Worm (Caenorhabditis elegans) whole organism, L4 larva: ENCODE data around the gene vps-15.

Experiments
- D1046.2 ChIP-seq: fragments of 200-800 bp; sonication (Bioruptor generic); IDR thresholded peaks from 2 replicates; pipeline ENCODE4 v1.3.6; 2022; ENCODE audit warnings: missing genetic modification characterization, missing compliant biosample characterization
- F10B5.3 ChIP-seq: sonication (generic microtip); optimal IDR thresholded peaks from 2 replicates; lab custom pipeline; 2016; ENCODE audit warnings: mild to moderate bottlenecking, missing genetic modification characterization, missing compliant biosample characterization
- F49E8.2 ChIP-seq: sonication (generic microtip); optimal IDR thresholded peaks from 2 replicates; lab custom pipeline; 2016; ENCODE audit warnings: missing compliant biosample characterization, mild to moderate bottlenecking, missing genetic modification characterization, borderline replicate concordance
- T20F7.1 ChIP-seq: fragments of 200-800 bp; sonication (Bioruptor generic); optimal IDR thresholded peaks from 2 replicates; lab custom pipeline; 2018; ENCODE audit warnings: mild to moderate bottlenecking, missing genetic modification characterization, missing compliant biosample characterization
- T26A8.4 ChIP-seq: fragments of 200-800 bp; sonication (Bioruptor generic); IDR thresholded peaks from 2 replicates; pipeline ENCODE4 v1.3.6; 2022; ENCODE audit warnings: missing genetic modification characterization, missing compliant biosample characterization
- ZK546.5 ChIP-seq, 2 experiments: sonication (generic microtip); optimal IDR thresholded peaks; 2 replicates each; lab custom pipeline; 2017; ENCODE audit warnings: missing biosample characterization in 2 of 2, missing genetic modification characterization in 2 of 2
- aha-1 ChIP-seq: fragments of 150-350 bp; peaks from one replicate; lab custom pipeline; 2014; ENCODE audit warnings: missing biosample characterization, missing genetic modification characterization
- arid-1 ChIP-seq: fragments of 200-800 bp; sonication (Bioruptor generic); conservative IDR thresholded peaks from 2 replicates; pipeline ENCODE4 v1.3.6; 2022; ENCODE audit warnings: missing genetic modification reagents, missing genetic modification characterization, missing compliant biosample characterization
- ceh-20 ChIP-seq: fragments of 200-800 bp; sonication (Bioruptor generic); IDR thresholded peaks from 2 replicates; pipeline ENCODE4 v1.3.6; 2022; ENCODE audit warnings: missing genetic modification reagents, missing genetic modification characterization, missing compliant biosample characterization
- ces-1 ChIP-seq: fragments of 150-350 bp; sonication (generic microtip); optimal IDR thresholded peaks from 4 replicates; lab custom pipeline; 2014; ENCODE audit warnings: missing biosample characterization, missing genetic modification reagents, missing genetic modification characterization
- dmd-6 ChIP-seq: fragments of 200-800 bp; sonication (Bioruptor generic); IDR thresholded peaks from 2 replicates; pipeline ENCODE4 v1.3.6; 2022; ENCODE audit warnings: missing genetic modification reagents, missing genetic modification characterization, missing compliant biosample characterization
- dpl-1 ChIP-seq: fragments of 150-350 bp; optimal IDR thresholded peaks from 2 replicates; lab custom pipeline; 2014; ENCODE audit warnings: missing biosample characterization, missing genetic modification reagents, missing genetic modification characterization
- duxl-1 ChIP-seq: sonication (generic microtip); optimal IDR thresholded peaks from 2 replicates; lab custom pipeline; 2016; ENCODE audit warnings: mild to moderate bottlenecking, missing genetic modification characterization, moderate library complexity, missing compliant biosample characterization; ENCODE audit not compliant: poor library complexity
- dve-1 ChIP-seq: sonication (generic microtip); optimal IDR thresholded peaks from 2 replicates; lab custom pipeline; 2017; ENCODE audit warnings: antibody characterized with exemption, mild to moderate bottlenecking, missing genetic modification characterization, missing compliant biosample characterization; ENCODE audit not compliant: insufficient read depth
- gei-8 ChIP-seq: fragments of 200-800 bp; sonication (Bioruptor generic); optimal IDR thresholded peaks from 2 replicates; lab custom pipeline; 2018; ENCODE audit warnings: mild to moderate bottlenecking, missing genetic modification characterization, missing compliant biosample characterization
- hif-1 ChIP-seq, 2 experiments: sonication (generic microtip); optimal IDR thresholded peaks; 2 replicates each; lab custom pipeline; 2016 to 2017; ENCODE audit warnings: missing compliant biosample characterization in 2 of 2, missing genetic modification characterization in 2 of 2, missing genetic modification reagents in 2 of 2, missing genotype in 2 of 2, mild to moderate bottlenecking in 1 of 2
- hlh-30 ChIP-seq: sonication (generic microtip); optimal IDR thresholded peaks from 2 replicates; lab custom pipeline; 2017; ENCODE audit warnings: antibody characterized with exemption, mild to moderate bottlenecking, missing genetic modification characterization, missing compliant biosample characterization; ENCODE audit not compliant: insufficient read depth
- lin-29 ChIP-seq: fragments of 200-800 bp; sonication (Bioruptor generic); IDR thresholded peaks from 2 replicates; pipeline ENCODE4 v1.3.6; 2022; ENCODE audit warnings: missing genetic modification reagents, missing genetic modification characterization, missing compliant biosample characterization
- lin-39 ChIP-seq: fragments of 150-350 bp; optimal IDR thresholded peaks from 2 replicates; lab custom pipeline; 2014; ENCODE audit warnings: missing biosample characterization, missing genetic modification reagents, missing genetic modification characterization
- lir-3 ChIP-seq: sonication (generic microtip); optimal IDR thresholded peaks from 2 replicates; lab custom pipeline; 2016; ENCODE audit warnings: mild to moderate bottlenecking, missing genetic modification characterization, missing compliant biosample characterization
- lsy-2 ChIP-seq, 2 experiments: fragments of 150-350 bp in 1 of 2; sonication (generic microtip) in 1 of 2; optimal IDR thresholded peaks; 2 replicates each; lab custom pipeline; 2014 to 2017; ENCODE audit warnings: missing biosample characterization in 2 of 2, missing genetic modification characterization in 2 of 2
- madf-9 ChIP-seq: fragments of 200-800 bp; sonication (Bioruptor generic); conservative IDR thresholded peaks from 2 replicates; pipeline ENCODE4 v1.3.6; 2022; ENCODE audit warnings: missing genetic modification reagents, missing genetic modification characterization, missing compliant biosample characterization
- mdl-1 ChIP-seq, 2 experiments: fragments of 150-350 bp in 1 of 2; sonication (generic microtip) in 1 of 2; optimal IDR thresholded peaks; 2 replicates each; lab custom pipeline; 2014 to 2017; ENCODE audit warnings: missing biosample characterization in 2 of 2, missing genetic modification characterization in 2 of 2
- mep-1 ChIP-seq: fragments of 150-350 bp; sonication (generic microtip); optimal IDR thresholded peaks from 3 replicates; lab custom pipeline; 2014; ENCODE audit warnings: missing biosample characterization, missing genetic modification characterization
- mes-2 ChIP-seq: sonication (generic microtip); optimal IDR thresholded peaks from 2 replicates; lab custom pipeline; 2016; ENCODE audit warnings: missing genotype, mild to moderate bottlenecking, missing genetic modification characterization, missing compliant biosample characterization; ENCODE audit not compliant: poor library complexity, severe bottlenecking
- mxl-3 ChIP-seq: fragments of 200-800 bp; sonication (Bioruptor generic); optimal IDR thresholded peaks from 2 replicates; lab custom pipeline; 2018; ENCODE audit warnings: mild to moderate bottlenecking, missing genetic modification characterization, missing compliant biosample characterization
- nhr-10 ChIP-seq: fragments of 150-350 bp; optimal IDR thresholded peaks from 2 replicates; lab custom pipeline; 2014; ENCODE audit warnings: missing biosample characterization, missing genetic modification characterization
- nhr-102 ChIP-seq: sonication (generic microtip); optimal IDR thresholded peaks from 2 replicates; lab custom pipeline; 2016; ENCODE audit warnings: mild to moderate bottlenecking, missing genetic modification characterization, moderate library complexity, missing compliant biosample characterization
- nhr-111 ChIP-seq: fragments of 200-800 bp; sonication (Bioruptor generic); optimal IDR thresholded peaks from 2 replicates; lab custom pipeline; 2018; ENCODE audit warnings: mild to moderate bottlenecking, missing genetic modification characterization, missing compliant biosample characterization
- nhr-237 ChIP-seq: sonication (generic microtip); optimal IDR thresholded peaks from 2 replicates; lab custom pipeline; 2017; ENCODE audit warnings: missing biosample characterization, missing genetic modification characterization
- nhr-41 ChIP-seq: fragments of 200-800 bp; sonication (Bioruptor generic); IDR thresholded peaks from 2 replicates; pipeline ENCODE4 v1.3.6; 2022; ENCODE audit warnings: missing genetic modification reagents, missing genetic modification characterization, missing compliant biosample characterization
- nhr-76 ChIP-seq: fragments of 150-350 bp; optimal IDR thresholded peaks from 2 replicates; lab custom pipeline; 2014; ENCODE audit warnings: missing biosample characterization, missing genetic modification characterization
- pha-4 ChIP-seq, 2 experiments: fragments of 150-350 bp in 1 of 2; fragments of 200-800 bp in 1 of 2; sonication (Bioruptor generic) in 1 of 2; IDR thresholded peaks in 1 of 2; optimal IDR thresholded peaks in 1 of 2; 2 replicates each; pipeline versions ENCODE4 v1.3.6 to Lab custom; 2014 to 2022; ENCODE audit warnings: missing genetic modification characterization in 2 of 2, missing genetic modification reagents in 2 of 2, missing biosample characterization in 1 of 2, missing compliant biosample characterization in 1 of 2
- rbr-2 ChIP-seq: sonication (generic microtip); optimal IDR thresholded peaks from 2 replicates; lab custom pipeline; 2016; ENCODE audit warnings: missing genotype, missing genetic modification characterization, missing compliant biosample characterization
- sdz-12 ChIP-seq: fragments of 200-800 bp; sonication (Bioruptor generic); optimal IDR thresholded peaks from 2 replicates; lab custom pipeline; 2018; ENCODE audit warnings: mild to moderate bottlenecking, missing genetic modification characterization, missing compliant biosample characterization
- set-16 ChIP-seq: fragments of 200-800 bp; sonication (Bioruptor generic); IDR thresholded peaks from 2 replicates; pipeline ENCODE4 v1.3.6; 2022; ENCODE audit warnings: missing genetic modification reagents, missing genetic modification characterization, missing compliant biosample characterization
- skn-1 ChIP-seq: fragments of 150-350 bp; optimal IDR thresholded peaks from 2 replicates; lab custom pipeline; 2014; ENCODE audit warnings: missing biosample characterization, missing genetic modification characterization
- snpc-4 ChIP-seq: fragments of 150-350 bp; optimal IDR thresholded peaks from 2 replicates; lab custom pipeline; 2014; ENCODE audit warnings: missing biosample characterization, missing genetic modification characterization
- tra-1 ChIP-seq: fragments of 200-800 bp; sonication (Bioruptor generic); IDR thresholded peaks from 2 replicates; pipeline ENCODE4 v1.3.6; 2022; ENCODE audit warnings: missing genetic modification reagents, missing genetic modification characterization, missing compliant biosample characterization
- unc-130 ChIP-seq: sonication (generic microtip); optimal IDR thresholded peaks from 2 replicates; lab custom pipeline; 2016; ENCODE audit warnings: missing genetic modification reagents, missing genetic modification characterization, missing compliant biosample characterization
- zag-1 ChIP-seq: fragments of 150-350 bp; optimal IDR thresholded peaks from 2 replicates; lab custom pipeline; 2014; ENCODE audit warnings: missing biosample characterization, missing genetic modification characterization
- zip-2 ChIP-seq: fragments of 150-350 bp; optimal IDR thresholded peaks from 2 replicates; lab custom pipeline; 2014; ENCODE audit warnings: missing biosample characterization, missing genetic modification characterization

vps-15 gene

ce11 chrII:11958793-11959574 is 43.3 kb upstream of the vps-15 start (continued):
- TF ChIP-seq F10B5.3 (tag; lab: Kevin White, UChicago) = no peak
- no peak for TF ChIP-seq D1046.2 (GFP tag; lab: Robert Waterston, UW)
- no peak for TF ChIP-seq ceh-20 (GFP tag; lab: Robert Waterston, UW)
- TF ChIP-seq gei-8 (GFP tag; lab: Kevin White, UChicago) = no peak
- TF ChIP-seq snpc-4 (tag; lab: Kevin White, UChicago) = no peak
- TF ChIP-seq zag-1 = no peak
- TF ChIP-seq nhr-237 (tag; lab: Kevin White, UChicago) = no peak
- TF ChIP-seq duxl-1 (tag; lab: Kevin White, UChicago) = no peak
- TF ChIP-seq nhr-10 = no peak
- TF ChIP-seq ces-1 = no peak
- TF ChIP-seq rbr-2 = peak; percentile 54
- TF ChIP-seq T26A8.4 (GFP tag; lab: Robert Waterston, UW) = no peak
- no peak for TF ChIP-seq T20F7.1
- peak; percentile 45; the same call in 1 of the 2 replicates for TF ChIP-seq pha-4 (GFP tag; IDR thresholded peaks at IDR 0.05; lab: Robert Waterston, UW)
- TF ChIP-seq pha-4 (tag; optimal IDR thresholded peaks at IDR 0.05; lab: Kevin White, UChicago) = no peak
- peak; percentile 19 for TF ChIP-seq lir-3 (tag; lab: Kevin White, UChicago)

ce11 chrII:11954811-11955210 is 39.2 kb upstream of the vps-15 start:
- TF ChIP-seq pha-4 (GFP tag; IDR thresholded peaks at IDR 0.05; lab: Robert Waterston, UW) (no peak), pha-4 (tag; optimal IDR thresholded peaks at IDR 0.05; lab: Kevin White, UChicago) (no peak), lin-39 (tag; lab: Kevin White, UChicago) (no peak), unc-130 (GFP tag; lab: Kevin White, UChicago) (no peak), aha-1 (tag; lab: Kevin White, UChicago) (no peak), set-16 (GFP tag; lab: Robert Waterston, UW) (no peak), lin-29 (no peak), arid-1 (no peak), lsy-2 (tag; optimal IDR thresholded peaks at IDR 0.05; lab: Kevin White, UChicago) (no peak), gei-8 (GFP tag; lab: Kevin White, UChicago) (no peak), snpc-4 (tag; lab: Kevin White, UChicago) (no peak), ZK546.5 (tag; optimal IDR thresholded peaks at IDR 0.05; lab: Kevin White, UChicago) (no peak), dve-1 (tag; lab: Kevin White, UChicago) (no peak), nhr-41 (GFP tag; lab: Robert Waterston, UW) (no peak), F49E8.2 (tag; lab: Kevin White, UChicago) (no peak), nhr-76 (tag; lab: Kevin White, UChicago) (no peak), tra-1 (GFP tag; lab: Robert Waterston, UW) (no peak)
- TF ChIP-seq, all 104 proteins: peak for 0

- no peak for TF ChIP-seq madf-9 (GFP tag; lab: Robert Waterston, UW)
- TF ChIP-seq hlh-30 (tag; lab: Kevin White, UChicago) = no peak
Observed at ce11 chrII:11954208-11954607, 38.6 kb upstream of the vps-15 start, which contains the start of gene W03C9.6. Gene W03C9.6, plus strand, starts transcription at chrII:11954508.

DNA sequence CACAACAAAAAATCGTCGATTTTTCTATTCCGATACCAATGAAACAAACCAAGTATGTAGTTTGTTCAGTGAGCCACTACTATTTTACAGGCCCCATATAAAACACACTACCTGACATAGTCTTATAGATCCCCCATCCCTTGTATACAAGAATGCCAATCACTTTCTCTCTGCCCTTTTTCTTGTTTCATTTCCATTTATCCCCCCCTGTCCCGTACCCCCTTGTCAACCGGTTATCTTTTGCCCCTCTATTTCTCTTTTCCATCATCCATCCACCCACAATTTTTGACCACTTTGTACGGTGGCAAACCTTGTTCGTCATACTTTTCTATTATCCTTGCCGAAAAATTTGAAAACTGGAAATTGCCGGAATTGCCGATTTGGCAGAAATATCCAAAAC is 37.3 kb upstream of the vps-15 start:
- no peak for TF ChIP-seq sdz-12 (GFP tag; lab: Kevin White, UChicago)
- no peak for TF ChIP-seq lin-29
- TF ChIP-seq mdl-1 (tag; optimal IDR thresholded peaks at IDR 0.05; lab: Kevin White, UChicago) = no peak
- TF ChIP-seq mes-2 = no peak
- TF ChIP-seq dpl-1 (GFP tag; lab: Kevin White, UChicago) = no peak
- TF ChIP-seq mep-1 (tag; lab: Kevin White, UChicago) = no peak
- no peak for TF ChIP-seq tra-1 (GFP tag; lab: Robert Waterston, UW)
- TF ChIP-seq zip-2 = no peak
- TF ChIP-seq hif-1 (tag; optimal IDR thresholded peaks at IDR 0.05; lab: Kevin White, UChicago) = no peak
- no peak for TF ChIP-seq nhr-102 (tag; lab: Kevin White, UChicago)
- TF ChIP-seq skn-1 (tag; lab: Kevin White, UChicago) = no peak
- TF ChIP-seq nhr-111 (GFP tag; lab: Kevin White, UChicago) = no peak
- no peak for TF ChIP-seq zag-1
- no peak for TF ChIP-seq dmd-6 (GFP tag; lab: Robert Waterston, UW)
- no peak for TF ChIP-seq mxl-3 (GFP tag; lab: Kevin White, UChicago)
